Worm (Caenorhabditis elegans) whole organism, L3 larva: ENCODE results near the gene ccnk-1.

Experiments used
- R02D3.7 ChIP-seq: fragments of 150-350 bp; optimal IDR thresholded peaks from 2 replicates; lab custom pipeline; 2014; ENCODE audit warnings: missing biosample characterization, missing genetic modification characterization
- ZK546.5 ChIP-seq: sonication (generic microtip); optimal IDR thresholded peaks from 2 replicates; lab custom pipeline; 2017; ENCODE audit warnings: missing biosample characterization, missing genetic modification characterization
- aly-2 ChIP-seq: fragments of 150-350 bp; optimal IDR thresholded peaks from 2 replicates; lab custom pipeline; 2014; ENCODE audit warnings: missing biosample characterization, missing genetic modification characterization
- ceh-16 ChIP-seq: sonication (generic microtip); optimal IDR thresholded peaks from 2 replicates; lab custom pipeline; 2017; ENCODE audit warnings: missing biosample characterization, missing genetic modification characterization
- ceh-28 ChIP-seq: fragments of 150-350 bp; optimal IDR thresholded peaks from 2 replicates; lab custom pipeline; 2014; ENCODE audit warnings: missing biosample characterization, missing genetic modification reagents, missing genetic modification characterization
- ceh-82 ChIP-seq: fragments of 150-350 bp; optimal IDR thresholded peaks from 2 replicates; lab custom pipeline; 2014; ENCODE audit warnings: missing biosample characterization, missing genetic modification characterization
- ceh-9 ChIP-seq: sonication (generic microtip); optimal IDR thresholded peaks from 2 replicates; lab custom pipeline; 2018; ENCODE audit warnings: missing biosample characterization, missing genetic modification characterization
- daf-12 ChIP-seq: fragments of 150-350 bp; optimal IDR thresholded peaks from 2 replicates; lab custom pipeline; 2014; ENCODE audit warnings: missing biosample characterization, missing genetic modification reagents, missing genetic modification characterization
- egl-27 ChIP-seq: sonication (generic microtip); optimal IDR thresholded peaks from 4 replicates; lab custom pipeline; 2017; ENCODE audit warnings: missing biosample characterization, missing genetic modification reagents, missing genetic modification characterization
- egl-5 ChIP-seq: fragments of 150-350 bp; optimal IDR thresholded peaks from 2 replicates; lab custom pipeline; 2017; ENCODE audit warnings: missing biosample characterization, missing genetic modification reagents, missing genetic modification characterization, inconsistent platforms
- elt-1 ChIP-seq: fragments of 150-350 bp; optimal IDR thresholded peaks from 2 replicates; lab custom pipeline; 2014; ENCODE audit warnings: missing biosample characterization, missing genetic modification characterization
- elt-2 ChIP-seq: sonication (generic microtip); optimal IDR thresholded peaks from 2 replicates; lab custom pipeline; 2016; ENCODE audit warnings: missing genetic modification reagents, mild to moderate bottlenecking, missing genetic modification characterization, missing compliant biosample characterization
- fkh-10 ChIP-seq: sonication (generic microtip); optimal IDR thresholded peaks from 2 replicates; lab custom pipeline; 2017; ENCODE audit warnings: missing biosample characterization, missing genetic modification reagents, missing genetic modification characterization
- fkh-2 ChIP-seq: fragments of 150-350 bp; optimal IDR thresholded peaks from 2 replicates; lab custom pipeline; 2014; ENCODE audit warnings: missing biosample characterization, missing genetic modification reagents, missing genetic modification characterization
- fos-1 ChIP-seq: fragments of 150-350 bp; optimal IDR thresholded peaks from 2 replicates; lab custom pipeline; 2014; ENCODE audit warnings: missing biosample characterization, missing genetic modification characterization
- hmg-11 ChIP-seq: sonication (generic microtip); optimal IDR thresholded peaks from 2 replicates; lab custom pipeline; 2016; ENCODE audit warnings: missing genetic modification characterization, missing compliant biosample characterization
- jun-1 ChIP-seq: fragments of 150-350 bp; optimal IDR thresholded peaks from 2 replicates; lab custom pipeline; 2014; ENCODE audit warnings: missing biosample characterization, missing genetic modification reagents, missing genetic modification characterization
- lin-15B ChIP-seq: fragments of 150-350 bp; optimal IDR thresholded peaks from 2 replicates; lab custom pipeline; 2014; ENCODE audit warnings: missing biosample characterization, missing genetic modification characterization
- lin-39 ChIP-seq: fragments of 150-350 bp; optimal IDR thresholded peaks from 2 replicates; lab custom pipeline; 2018; ENCODE audit warnings: missing biosample characterization, missing genetic modification reagents, missing genetic modification characterization
- lsy-12 ChIP-seq: sonication (generic microtip); optimal IDR thresholded peaks from 2 replicates; lab custom pipeline; 2016; ENCODE audit warnings: mild to moderate bottlenecking, missing genetic modification characterization, missing compliant biosample characterization
- nfya-1 ChIP-seq: sonication (generic microtip); optimal IDR thresholded peaks from 2 replicates; lab custom pipeline; 2017; ENCODE audit warnings: missing genetic modification characterization, mild to moderate bottlenecking, missing compliant biosample characterization, antibody characterized with exemption, moderate library complexity; ENCODE audit not compliant: insufficient read depth
- nhr-11 ChIP-seq: fragments of 150-350 bp; optimal IDR thresholded peaks from 2 replicates; lab custom pipeline; 2014; ENCODE audit warnings: missing biosample characterization, missing genetic modification characterization
- nhr-12 ChIP-seq: fragments of 150-350 bp; optimal IDR thresholded peaks from 2 replicates; lab custom pipeline; 2014; ENCODE audit warnings: missing biosample characterization, missing genetic modification characterization
- nhr-43 ChIP-seq: sonication (generic microtip); optimal IDR thresholded peaks from 2 replicates; lab custom pipeline; 2016; ENCODE audit warnings: mild to moderate bottlenecking, missing genetic modification characterization, missing compliant biosample characterization; ENCODE audit not compliant: poor library complexity, severe bottlenecking
- nhr-67 ChIP-seq: fragments of 150-350 bp; optimal IDR thresholded peaks from 2 replicates; lab custom pipeline; 2014; ENCODE audit warnings: missing biosample characterization, missing genetic modification characterization
- nhr-76 ChIP-seq: fragments of 150-350 bp; sonication (generic microtip); optimal IDR thresholded peaks from 5 replicates; lab custom pipeline; 2014; ENCODE audit warnings: missing biosample characterization, missing genetic modification characterization
- nhr-77 ChIP-seq: fragments of 150-350 bp; optimal IDR thresholded peaks from 2 replicates; lab custom pipeline; 2014; ENCODE audit warnings: missing biosample characterization, missing genetic modification characterization
- pha-4 ChIP-seq: fragments of 150-350 bp; optimal IDR thresholded peaks from 2 replicates; lab custom pipeline; 2014; ENCODE audit warnings: missing biosample characterization, missing genetic modification reagents, missing genetic modification characterization
- sea-2 ChIP-seq: fragments of 150-350 bp; sonication (generic microtip); optimal IDR thresholded peaks from 4 replicates; lab custom pipeline; 2014; ENCODE audit warnings: missing biosample characterization, missing genetic modification reagents, missing genetic modification characterization
- skn-1 ChIP-seq: fragments of 150-350 bp; optimal IDR thresholded peaks from 2 replicates; lab custom pipeline; 2014; ENCODE audit warnings: missing biosample characterization, missing genetic modification characterization
- snpc-4 ChIP-seq: fragments of 150-350 bp; optimal IDR thresholded peaks from 2 replicates; lab custom pipeline; 2014; ENCODE audit warnings: missing biosample characterization, missing genetic modification characterization
- tbx-2 ChIP-seq: sonication (generic microtip); optimal IDR thresholded peaks from 2 replicates; lab custom pipeline; 2016; ENCODE audit warnings: mild to moderate bottlenecking, missing genetic modification characterization, missing compliant biosample characterization
- unc-62 ChIP-seq: fragments of 150-350 bp; sonication (generic microtip); optimal IDR thresholded peaks from 4 replicates; lab custom pipeline; 2014; ENCODE audit warnings: missing biosample characterization, missing genetic modification reagents, missing genetic modification characterization
- zag-1 ChIP-seq: fragments of 150-350 bp; optimal IDR thresholded peaks from 2 replicates; lab custom pipeline; 2014; ENCODE audit warnings: missing biosample characterization, missing genetic modification characterization
- ztf-4 ChIP-seq: fragments of 150-350 bp; optimal IDR thresholded peaks from 2 replicates; lab custom pipeline; 2014; ENCODE audit warnings: missing biosample characterization, missing genetic modification characterization

Gene ccnk-1

ce11 chrV:14612168-14612567, at the start of gene ccnk-1, which contains the start of gene R11H6.5:
TSS of gene ccnk-1 (plus strand) at chrV:14612548.
TSS of gene R11H6.5 (minus strand) at chrV:14612222.
- TF ChIP-seq hmg-11 (tag; lab: Kevin White, UChicago) (peak; percentile 51), nhr-67 (tag; lab: Kevin White, UChicago) (no peak), nhr-76 (tag; lab: Kevin White, UChicago) (no peak), skn-1 (no peak), pha-4 (tag; lab: Kevin White, UChicago) (peak; percentile 80), snpc-4 (tag; lab: Kevin White, UChicago) (no peak), lin-39 (tag; lab: Kevin White, UChicago) (peak; percentile 39), lin-15B (tag; lab: Kevin White, UChicago) (peak; percentile 55), nfya-1 (tag; lab: Kevin White, UChicago) (peak; percentile 92)

- TF ChIP-seq ceh-9 (tag; lab: Kevin White, UChicago) (no peak), elt-2 (tag; lab: Kevin White, UChicago) (no peak)
- TF ChIP-seq, all 47 proteins: peak for 0
Measured at ce11 chrV:14562589-14562988, 49.8 kb upstream of the ccnk-1 start, which contains the start of gene C53A5.11. TSS of gene C53A5.11 (plus strand) at chrV:14562889.

ce11 chrV:14576745-14577373, 35.5 kb upstream of the ccnk-1 start:
- TF ChIP-seq ceh-16 (tag; lab: Kevin White, UChicago): no peak
- TF ChIP-seq ztf-4 (tag; lab: Kevin White, UChicago): no peak
- TF ChIP-seq egl-5 (tag; lab: Kevin White, UChicago): peak; percentile 21
- no peak for TF ChIP-seq ceh-28 (tag; lab: Kevin White, UChicago)
- TF ChIP-seq nhr-12 (tag; lab: Kevin White, UChicago): no peak
- TF ChIP-seq ceh-82 (tag; lab: Kevin White, UChicago): no peak
- peak; percentile 70 for TF ChIP-seq elt-1 (tag; lab: Kevin White, UChicago)
- TF ChIP-seq nhr-43 (tag; lab: Kevin White, UChicago): no peak
- no peak for TF ChIP-seq tbx-2
- TF ChIP-seq nhr-77: no peak
- no peak for TF ChIP-seq fkh-10 (GFP tag; lab: Kevin White, UChicago)
- no peak for TF ChIP-seq snpc-4 (tag; lab: Kevin White, UChicago)
- TF ChIP-seq lin-39 (tag; lab: Kevin White, UChicago): peak; percentile 6
- no peak for TF ChIP-seq egl-27 (tag; lab: Kevin White, UChicago)
- TF ChIP-seq lsy-12 (tag; lab: Kevin White, UChicago): no peak
- no peak for TF ChIP-seq ZK546.5 (tag; lab: Kevin White, UChicago)
- no peak for TF ChIP-seq fos-1 (tag; lab: Kevin White, UChicago)
- no peak for TF ChIP-seq zag-1 (tag; lab: Kevin White, UChicago)
- TF ChIP-seq R02D3.7 (tag; lab: Kevin White, UChicago): no peak
- no peak for TF ChIP-seq nhr-76 (tag; lab: Kevin White, UChicago)
- no peak for TF ChIP-seq fkh-2 (tag; lab: Kevin White, UChicago)

ce11 chrV:14579619-14580018, 32.7 kb upstream of the ccnk-1 start, which contains the start of gene gar-3:
TSS of gene gar-3 (minus strand) at chrV:14579719.
- TF ChIP-seq aly-2 (tag; lab: Kevin White, UChicago): no peak
- TF ChIP-seq nhr-67 (tag; lab: Kevin White, UChicago): no peak
- TF ChIP-seq tbx-2: no peak
- no peak for TF ChIP-seq daf-12 (tag; lab: Kevin White, UChicago)
- TF ChIP-seq hmg-11 (tag; lab: Kevin White, UChicago): no peak
- no peak for TF ChIP-seq jun-1 (tag; lab: Kevin White, UChicago)
- TF ChIP-seq nhr-76 (tag; lab: Kevin White, UChicago): no peak
- no peak for TF ChIP-seq skn-1
- TF ChIP-seq sea-2 (GFP tag; lab: Kevin White, UChicago): no peak
- no peak for TF ChIP-seq pha-4 (tag; lab: Kevin White, UChicago)
- TF ChIP-seq ceh-82 (tag; lab: Kevin White, UChicago): no peak
- TF ChIP-seq ZK546.5 (tag; lab: Kevin White, UChicago): no peak
- TF ChIP-seq unc-62: no peak
- no peak for TF ChIP-seq nhr-12 (tag; lab: Kevin White, UChicago)
- no peak for TF ChIP-seq lin-15B (tag; lab: Kevin White, UChicago)
- TF ChIP-seq fkh-2 (tag; lab: Kevin White, UChicago): no peak
- no peak for TF ChIP-seq R02D3.7 (tag; lab: Kevin White, UChicago)
- no peak for TF ChIP-seq nhr-77
- TF ChIP-seq nhr-11 (tag; lab: Kevin White, UChicago): no peak
- TF ChIP-seq elt-2 (tag; lab: Kevin White, UChicago): no peak
